Worm (Caenorhabditis elegans) whole organism, young adult: ENCODE results near the gene dpy-17.
A peak's percentile ranks its signal among the peaks of the same experiment; 100 is the strongest.

ENCODE experiments used
- C17E4.6 ChIP-seq: fragments of 200-800 bp; sonication (Bioruptor generic); IDR thresholded peaks from 2 replicates; pipeline ENCODE4 v1.3.6; 2022; ENCODE audit warnings: missing genetic modification reagents, missing genetic modification characterization, missing compliant biosample characterization
- F39B2.1 ChIP-seq: fragments of 200-800 bp; sonication (Bioruptor generic); IDR thresholded peaks from 2 replicates; pipeline ENCODE4 v1.3.6; 2022; ENCODE audit warnings: missing genetic modification reagents, missing genetic modification characterization, missing compliant biosample characterization
- attf-3 ChIP-seq: fragments of 200-800 bp; sonication (Bioruptor generic); conservative IDR thresholded peaks from 2 replicates; pipeline ENCODE4 v1.3.6; 2022; ENCODE audit warnings: missing genetic modification reagents, missing genetic modification characterization, missing compliant biosample characterization
- lin-35 ChIP-seq, 3 experiments: fragments of 150-350 bp in 2 of 3; sonication (generic microtip) in 1 of 3; optimal IDR thresholded peaks; 2 replicates each; lab custom pipeline; 2014 to 2018; ENCODE audit warnings: missing biosample characterization in 3 of 3, missing genetic modification characterization in 3 of 3, missing genetic modification reagents in 3 of 3
- mel-28 ChIP-seq: sonication (generic microtip); optimal IDR thresholded peaks from 2 replicates; lab custom pipeline; 2016; ENCODE audit warnings: borderline replicate concordance, mild to moderate bottlenecking, missing genetic modification characterization, missing compliant biosample characterization
- nfya-2 ChIP-seq: fragments of 200-800 bp; sonication (Bioruptor generic); IDR thresholded peaks from 2 replicates; pipeline ENCODE4 v1.3.6; 2022; ENCODE audit warnings: missing genetic modification reagents, missing genetic modification characterization, missing compliant biosample characterization
- nhr-27 ChIP-seq: fragments of 200-800 bp; sonication (Bioruptor generic); optimal IDR thresholded peaks from 2 replicates; lab custom pipeline; 2018; ENCODE audit warnings: mild to moderate bottlenecking, missing genetic modification characterization, moderate library complexity, missing compliant biosample characterization
- rec-8 ChIP-seq, 2 experiments: sonication (generic microtip); optimal IDR thresholded peaks; 2 replicates each; lab custom pipeline; 2016; ENCODE audit warnings: mild to moderate bottlenecking in 2 of 2, missing genetic modification characterization in 2 of 2, missing genetic modification reagents in 2 of 2, missing genotype in 2 of 2, missing biosample characterization in 1 of 2, missing compliant biosample characterization in 1 of 2, moderate library complexity in 1 of 2
- snpc-1.3 ChIP-seq: sonication (generic microtip); optimal IDR thresholded peaks from 2 replicates; lab custom pipeline; 2017; ENCODE audit warnings: missing genetic modification characterization, mild to moderate bottlenecking, missing compliant biosample characterization, antibody characterized with exemption, moderate library complexity, missing genotype, missing genetic modification reagents; ENCODE audit not compliant: insufficient read depth
- snpc-4 ChIP-seq, 5 experiments: fragments of 150-350 bp in 1 of 5; sonication (generic microtip) in 4 of 5; optimal IDR thresholded peaks; 2 replicates each; lab custom pipeline; 2014 to 2018; ENCODE audit warnings: missing genetic modification characterization in 5 of 5, missing biosample characterization in 3 of 5, antibody characterized with exemption in 2 of 5, mild to moderate bottlenecking in 2 of 5, missing compliant biosample characterization in 2 of 5, missing genotype in 2 of 5, moderate library complexity in 2 of 5, missing genetic modification reagents in 1 of 5
- ztf-22 ChIP-seq: fragments of 200-800 bp; sonication (Bioruptor generic); optimal IDR thresholded peaks from 2 replicates; lab custom pipeline; 2018; ENCODE audit warnings: mild to moderate bottlenecking, missing genetic modification characterization, moderate library complexity, missing compliant biosample characterization
- ztf-28 ChIP-seq: fragments of 200-800 bp; sonication (Bioruptor generic); IDR thresholded peaks from 2 replicates; pipeline ENCODE4 v1.3.6; 2022; ENCODE audit warnings: missing genetic modification reagents, missing genetic modification characterization, missing compliant biosample characterization

- TF ChIP-seq ztf-22: no peak
- TF ChIP-seq attf-3: no peak
- TF ChIP-seq mel-28: no peak
- TF ChIP-seq ztf-28 (GFP tag; lab: Robert Waterston, UW): no peak
- TF ChIP-seq snpc-4 (GFP tag; optimal IDR thresholded peaks at IDR 0.05; lab: Kevin White, UChicago): no peak
- peak in 1 of 4 experiments; percentile 42 for TF ChIP-seq snpc-4 (tag; optimal IDR thresholded peaks at IDR 0.05; lab: Kevin White, UChicago)
- TF ChIP-seq C17E4.6 (GFP tag; lab: Robert Waterston, UW): no peak
- TF ChIP-seq nfya-2 (GFP tag; lab: Robert Waterston, UW): no peak
- TF ChIP-seq lin-35 (GFP tag; optimal IDR thresholded peaks at IDR 0.05; lab: Kevin White, UChicago): no peak
- no peak for TF ChIP-seq rec-8 (tag; optimal IDR thresholded peaks at IDR 0.05; lab: Kevin White, UChicago)
- TF ChIP-seq nhr-27 (tag; lab: Kevin White, UChicago): no peak
- TF ChIP-seq F39B2.1 (GFP tag; lab: Robert Waterston, UW): no peak
- TF ChIP-seq snpc-1.3 (tag; lab: Kevin White, UChicago): no peak
Observed at ce11 chrIII:5108746-5109145, 1.6 kb downstream of the dpy-17 start.
